Worm (Caenorhabditis elegans) whole organism, young adult: Measurements from ENCODE around the gene F07C6.4.

Experiments used
- C06A6.2 ChIP-seq: fragments of 200-800 bp; sonication (Bioruptor generic); conservative IDR thresholded peaks from 2 replicates; pipeline ENCODE4 v1.3.6; 2022; ENCODE audit warnings: missing genetic modification characterization, missing compliant biosample characterization
- ZK185.1 ChIP-seq: sonication (generic microtip); optimal IDR thresholded peaks from 2 replicates; lab custom pipeline; 2016; ENCODE audit warnings: mild to moderate bottlenecking, missing genetic modification characterization, missing compliant biosample characterization; ENCODE audit not compliant: poor library complexity, severe bottlenecking
- ama-1 ChIP-seq, 3 experiments: fragments of 150-350 bp in 1 of 3; sonication (generic microtip) in 2 of 3; optimal IDR thresholded peaks; 2 replicates each; lab custom pipeline; 2014 to 2018; ENCODE audit warnings: missing biosample characterization in 2 of 3, missing genetic modification characterization in 2 of 3, missing genetic modification reagents in 2 of 3
- athp-1 ChIP-seq: sonication (generic microtip); optimal IDR thresholded peaks from 2 replicates; lab custom pipeline; 2017; ENCODE audit warnings: mild to moderate bottlenecking, missing genetic modification characterization, missing compliant biosample characterization
- mxl-1 ChIP-seq: sonication (generic microtip); optimal IDR thresholded peaks from 2 replicates; lab custom pipeline; 2016; ENCODE audit warnings: missing genetic modification characterization, missing compliant biosample characterization
- pha-4 ChIP-seq: fragments of 150-350 bp; sonication (generic microtip); optimal IDR thresholded peaks from 2 replicates; lab custom pipeline; 2014; ENCODE audit warnings: missing biosample characterization, missing genetic modification reagents, missing genetic modification characterization
- rpc-1 ChIP-seq, 2 experiments: fragments of 150-350 bp in 1 of 2; sonication (generic microtip) in 1 of 2; optimal IDR thresholded peaks; 2 replicates each; lab custom pipeline; 2014 to 2018; ENCODE audit warnings: missing biosample characterization in 1 of 2, missing genetic modification characterization in 1 of 2, missing genetic modification reagents in 1 of 2, missing genotype in 1 of 2
- snpc-1.1 ChIP-seq: sonication (generic microtip); optimal IDR thresholded peaks from 2 replicates; lab custom pipeline; 2017; ENCODE audit warnings: missing genetic modification characterization, mild to moderate bottlenecking, missing compliant biosample characterization, antibody characterized with exemption, moderate library complexity, missing genotype, missing genetic modification reagents; ENCODE audit not compliant: insufficient read depth
- snpc-4 ChIP-seq, 5 experiments: fragments of 150-350 bp in 1 of 5; sonication (generic microtip) in 4 of 5; optimal IDR thresholded peaks; 2 replicates each; lab custom pipeline; 2014 to 2018; ENCODE audit warnings: missing genetic modification characterization in 5 of 5, missing biosample characterization in 3 of 5, antibody characterized with exemption in 2 of 5, mild to moderate bottlenecking in 2 of 5, missing compliant biosample characterization in 2 of 5, missing genotype in 2 of 5, moderate library complexity in 2 of 5, missing genetic modification reagents in 1 of 5
- unc-62 ChIP-seq: fragments of 150-350 bp; optimal IDR thresholded peaks from 2 replicates; lab custom pipeline; 2014; ENCODE audit warnings: missing biosample characterization, missing genetic modification reagents, missing genetic modification characterization
- zfh-2 ChIP-seq: fragments of 200-800 bp; sonication (Bioruptor generic); conservative IDR thresholded peaks from 2 replicates; pipeline ENCODE4 v1.3.6; 2022; ENCODE audit warnings: missing genetic modification reagents, missing genetic modification characterization, missing compliant biosample characterization
- ztf-6 ChIP-seq: fragments of 200-800 bp; sonication (Bioruptor generic); IDR thresholded peaks from 2 replicates; pipeline ENCODE4 v1.3.6; 2022; ENCODE audit warnings: missing genetic modification reagents, missing genetic modification characterization, missing compliant biosample characterization

DNA sequence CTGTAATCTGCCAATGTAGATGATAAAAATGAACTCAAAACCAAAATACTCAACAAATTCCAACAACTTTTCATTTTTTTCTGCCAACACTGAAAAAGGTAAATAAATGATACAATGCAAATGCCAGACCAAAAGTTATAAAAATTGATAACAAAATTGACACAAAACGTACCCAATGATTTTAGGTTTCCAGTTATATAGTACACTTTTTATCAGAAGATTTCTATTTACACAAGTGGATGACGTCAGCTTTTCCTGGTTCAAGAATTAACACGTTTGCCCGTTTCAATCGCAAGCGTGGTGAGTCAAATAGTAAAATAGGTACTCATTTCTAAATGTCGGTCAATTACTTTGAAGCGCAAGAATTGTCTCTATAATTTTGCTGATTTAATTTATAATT, 73.8 kb downstream of the F07C6.4 start, which contains the start of gene ZK896.5:
- TF ChIP-seq rpc-1 (optimal IDR thresholded peaks at IDR 0.05; lab: Kevin White, UChicago): no peak
- TF ChIP-seq rpc-1 (tag; optimal IDR thresholded peaks at IDR 0.05; lab: Kevin White, UChicago): no peak
- no peak for TF ChIP-seq snpc-4 (GFP tag; optimal IDR thresholded peaks at IDR 0.05; lab: Kevin White, UChicago)
- no peak for TF ChIP-seq snpc-4 (tag; optimal IDR thresholded peaks at IDR 0.05; lab: Kevin White, UChicago)
- TF ChIP-seq ama-1 (optimal IDR thresholded peaks at IDR 0.05; lab: Kevin White, UChicago): no peak
- no peak for TF ChIP-seq ama-1 (GFP tag; optimal IDR thresholded peaks at IDR 0.05; lab: Kevin White, UChicago)
- no peak for TF ChIP-seq ZK185.1 (tag; lab: Kevin White, UChicago)
- no peak for TF ChIP-seq unc-62 (GFP tag; lab: Kevin White, UChicago)
- no peak for TF ChIP-seq ztf-6
- TF ChIP-seq athp-1 (tag; lab: Kevin White, UChicago): no peak
- no peak for TF ChIP-seq C06A6.2
- no peak for TF ChIP-seq snpc-1.1 (tag; lab: Kevin White, UChicago)
- no peak for TF ChIP-seq zfh-2 (GFP tag; lab: Robert Waterston, UW)
- TF ChIP-seq mxl-1 (tag; lab: Kevin White, UChicago): no peak
- no peak for TF ChIP-seq pha-4 (tag; lab: Kevin White, UChicago)
